Worm (Caenorhabditis elegans) whole organism, mixed stage, embryonic: Measurements from ENCODE around the gene C24F3.2.

Experiments used
- M03D4.4 ChIP-seq: sonication (generic microtip); optimal IDR thresholded peaks from 2 replicates; lab custom pipeline; 2017; ENCODE audit warnings: mild to moderate bottlenecking, missing genetic modification characterization, missing compliant biosample characterization
- bed-3 ChIP-seq: fragments of 200-800 bp; sonication (Bioruptor generic); optimal IDR thresholded peaks from 3 replicates; lab custom pipeline; 2018; ENCODE audit warnings: mild to moderate bottlenecking, missing genetic modification characterization, moderate library complexity, missing compliant biosample characterization
- blmp-1 ChIP-seq: fragments of 150-350 bp; optimal IDR thresholded peaks from 2 replicates; lab custom pipeline; 2014; ENCODE audit warnings: missing biosample characterization, missing genetic modification characterization
- ceh-39 ChIP-seq: fragments of 150-350 bp; optimal IDR thresholded peaks from 2 replicates; lab custom pipeline; 2014; ENCODE audit warnings: missing biosample characterization, missing genetic modification characterization
- ceh-43 ChIP-seq: fragments of 200-800 bp; sonication (Bioruptor generic); optimal IDR thresholded peaks from 2 replicates; lab custom pipeline; 2018; ENCODE audit warnings: mild to moderate bottlenecking, missing genetic modification characterization, moderate library complexity, missing compliant biosample characterization
- ceh-83 ChIP-seq: fragments of 200-800 bp; sonication (Bioruptor generic); optimal IDR thresholded peaks from 2 replicates; lab custom pipeline; 2018; ENCODE audit warnings: mild to moderate bottlenecking, missing genetic modification characterization, missing compliant biosample characterization
- ces-1 ChIP-seq: fragments of 150-350 bp; optimal IDR thresholded peaks from 2 replicates; lab custom pipeline; 2014; ENCODE audit warnings: missing biosample characterization, missing genetic modification reagents, missing genetic modification characterization
- drap-1 ChIP-seq: fragments of 200-800 bp; sonication (Bioruptor generic); optimal IDR thresholded peaks from 3 replicates; lab custom pipeline; 2018; ENCODE audit warnings: mild to moderate bottlenecking, missing genetic modification characterization, missing compliant biosample characterization
- elt-3 ChIP-seq: fragments of 150-350 bp; optimal IDR thresholded peaks from 2 replicates; lab custom pipeline; 2014; ENCODE audit warnings: missing biosample characterization, missing genetic modification characterization
- flh-1 ChIP-seq: fragments of 200-800 bp; sonication (Bioruptor generic); optimal IDR thresholded peaks from 2 replicates; lab custom pipeline; 2018; ENCODE audit warnings: mild to moderate bottlenecking, missing genetic modification characterization, moderate library complexity, missing compliant biosample characterization
- ham-2 ChIP-seq: fragments of 200-800 bp; sonication (Bioruptor generic); optimal IDR thresholded peaks from 2 replicates; lab custom pipeline; 2018; ENCODE audit warnings: mild to moderate bottlenecking, missing genetic modification characterization, missing compliant biosample characterization
- hlh-1 ChIP-seq: fragments of 150-350 bp; optimal IDR thresholded peaks from 2 replicates; lab custom pipeline; 2014; ENCODE audit warnings: missing biosample characterization, missing genetic modification reagents, missing genetic modification characterization
- lin-13 ChIP-seq: fragments of 150-350 bp; optimal IDR thresholded peaks from 2 replicates; lab custom pipeline; 2014; ENCODE audit warnings: missing biosample characterization, missing genetic modification characterization
- lin-32 ChIP-seq: fragments of 200-800 bp; sonication (Bioruptor generic); optimal IDR thresholded peaks from 2 replicates; lab custom pipeline; 2018; ENCODE audit warnings: mild to moderate bottlenecking, missing genetic modification characterization, missing compliant biosample characterization
- mab-5 ChIP-seq: fragments of 150-350 bp; optimal IDR thresholded peaks from 2 replicates; lab custom pipeline; 2014; ENCODE audit warnings: missing biosample characterization, missing genetic modification characterization
- mls-2 ChIP-seq: sonication (generic microtip); optimal IDR thresholded peaks from 2 replicates; lab custom pipeline; 2016; ENCODE audit warnings: mild to moderate bottlenecking, missing genetic modification characterization, moderate library complexity, missing compliant biosample characterization
- nhr-12 ChIP-seq: fragments of 150-350 bp; optimal IDR thresholded peaks from 2 replicates; lab custom pipeline; 2014; ENCODE audit warnings: missing biosample characterization, missing genetic modification characterization
- nhr-28 ChIP-seq: fragments of 150-350 bp; optimal IDR thresholded peaks from 2 replicates; lab custom pipeline; 2014; ENCODE audit warnings: missing biosample characterization, missing genetic modification characterization
- pha-4 ChIP-seq: fragments of 150-350 bp; optimal IDR thresholded peaks from 2 replicates; lab custom pipeline; 2018; ENCODE audit warnings: missing biosample characterization, missing genetic modification reagents, missing genetic modification characterization
- sem-2 ChIP-seq: fragments of 200-800 bp; sonication (Bioruptor generic); optimal IDR thresholded peaks from 2 replicates; lab custom pipeline; 2018; ENCODE audit warnings: mild to moderate bottlenecking, missing genetic modification characterization, missing compliant biosample characterization
- snpc-4 ChIP-seq: fragments of 150-350 bp; optimal IDR thresholded peaks from 2 replicates; lab custom pipeline; 2014; ENCODE audit warnings: missing biosample characterization, missing genetic modification characterization
- sptf-1 ChIP-seq: sonication (generic microtip); optimal IDR thresholded peaks from 2 replicates; lab custom pipeline; 2017; ENCODE audit warnings: mild to moderate bottlenecking, missing genetic modification characterization, moderate library complexity, missing compliant biosample characterization
- tbx-8 ChIP-seq: fragments of 200-800 bp; sonication (Bioruptor generic); optimal IDR thresholded peaks from 2 replicates; lab custom pipeline; 2018; ENCODE audit warnings: mild to moderate bottlenecking, missing genetic modification characterization, moderate library complexity, missing compliant biosample characterization
- unc-120 ChIP-seq: sonication (generic microtip); optimal IDR thresholded peaks from 2 replicates; lab custom pipeline; 2017; ENCODE audit warnings: missing genetic modification characterization, missing compliant biosample characterization; ENCODE audit not compliant: poor library complexity, severe bottlenecking
- unc-39 ChIP-seq: fragments of 150-350 bp; optimal IDR thresholded peaks from 2 replicates; lab custom pipeline; 2014; ENCODE audit warnings: missing biosample characterization, missing genetic modification characterization
- unc-62 ChIP-seq: fragments of 150-350 bp; optimal IDR thresholded peaks from 2 replicates; lab custom pipeline; 2014; ENCODE audit warnings: missing biosample characterization, missing genetic modification reagents, missing genetic modification characterization
- zip-8 ChIP-seq: fragments of 150-350 bp; optimal IDR thresholded peaks from 2 replicates; lab custom pipeline; 2014; ENCODE audit warnings: missing biosample characterization, missing genetic modification characterization
- ztf-11 ChIP-seq: fragments of 150-350 bp; optimal IDR thresholded peaks from 2 replicates; lab custom pipeline; 2014; ENCODE audit warnings: missing biosample characterization, missing genetic modification characterization

The C24F3.2 gene

DNA sequence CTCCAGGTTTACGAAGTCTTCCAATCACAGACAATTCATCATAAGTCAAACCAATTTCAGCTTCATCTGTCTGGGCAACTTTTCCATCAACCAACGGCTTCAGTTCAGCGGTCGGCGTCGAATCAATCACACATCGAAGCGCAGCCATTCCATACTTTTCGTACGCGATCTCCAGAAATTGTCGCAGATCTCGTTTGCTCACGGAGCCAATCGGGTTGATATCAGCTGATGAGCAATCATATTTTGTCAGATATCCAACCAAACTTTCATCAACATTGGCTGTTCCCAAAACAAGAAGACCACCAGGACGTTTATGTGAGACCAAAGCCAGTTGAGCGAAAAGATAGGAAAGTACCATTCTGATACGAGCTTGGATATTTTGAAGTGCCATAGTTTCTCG lies 6.9 kb upstream of the C24F3.2 start:
- no peak for TF ChIP-seq nhr-28 (tag; lab: Kevin White, UChicago)
- no peak for TF ChIP-seq elt-3 (tag; lab: Kevin White, UChicago)
- TF ChIP-seq mab-5: no peak
- no peak for TF ChIP-seq hlh-1
- no peak for TF ChIP-seq blmp-1 (tag; lab: Kevin White, UChicago)
- TF ChIP-seq drap-1 (GFP tag; lab: Kevin White, UChicago): no peak
- no peak for TF ChIP-seq unc-62 (GFP tag; lab: Kevin White, UChicago)
- TF ChIP-seq ces-1 (GFP tag; lab: Kevin White, UChicago): no peak
- no peak for TF ChIP-seq ztf-11 (tag; lab: Kevin White, UChicago)
- no peak for TF ChIP-seq bed-3 (GFP tag; lab: Kevin White, UChicago)
- no peak for TF ChIP-seq tbx-8 (GFP tag; lab: Kevin White, UChicago)
- no peak for TF ChIP-seq sptf-1
- TF ChIP-seq M03D4.4 (tag; lab: Kevin White, UChicago): no peak
- TF ChIP-seq ceh-39 (tag; lab: Kevin White, UChicago): no peak
- TF ChIP-seq snpc-4 (tag; lab: Kevin White, UChicago): no peak

DNA sequence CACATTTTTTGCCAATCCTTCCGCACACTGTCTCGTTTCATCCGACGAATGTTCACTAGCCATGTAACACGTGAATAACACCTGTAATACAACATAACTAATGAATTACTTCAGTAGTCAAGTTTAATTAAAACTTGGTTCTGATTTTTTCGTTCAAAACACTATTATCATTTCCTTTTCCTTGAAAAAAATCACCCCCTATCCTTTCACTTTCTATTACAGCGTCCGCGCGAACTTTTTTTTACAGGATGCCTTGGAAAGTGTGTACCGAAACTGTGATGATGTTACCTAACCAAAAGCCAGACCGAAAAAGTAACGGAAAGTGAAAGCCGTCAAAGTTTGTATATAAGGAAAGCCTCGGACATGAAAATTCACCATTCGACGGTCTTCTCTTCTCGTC lies 6.3 kb upstream of the C24F3.2 start, which contains the start of gene col-124:
Gene col-124, plus strand, starts transcription at position 374 of the 400 bp plus-strand sequence.
- TF ChIP-seq ceh-39 (tag; lab: Kevin White, UChicago) (no peak), ces-1 (GFP tag; lab: Kevin White, UChicago) (no peak), lin-32 (GFP tag; lab: Kevin White, UChicago) (no peak), tbx-8 (GFP tag; lab: Kevin White, UChicago) (no peak), unc-39 (no peak), elt-3 (tag; lab: Kevin White, UChicago) (no peak), drap-1 (GFP tag; lab: Kevin White, UChicago) (no peak), sptf-1 (no peak), ham-2 (GFP tag; lab: Kevin White, UChicago) (no peak), nhr-12 (tag; lab: Kevin White, UChicago) (no peak), unc-62 (GFP tag; lab: Kevin White, UChicago) (no peak), sem-2 (GFP tag; lab: Kevin White, UChicago) (no peak)

DNA sequence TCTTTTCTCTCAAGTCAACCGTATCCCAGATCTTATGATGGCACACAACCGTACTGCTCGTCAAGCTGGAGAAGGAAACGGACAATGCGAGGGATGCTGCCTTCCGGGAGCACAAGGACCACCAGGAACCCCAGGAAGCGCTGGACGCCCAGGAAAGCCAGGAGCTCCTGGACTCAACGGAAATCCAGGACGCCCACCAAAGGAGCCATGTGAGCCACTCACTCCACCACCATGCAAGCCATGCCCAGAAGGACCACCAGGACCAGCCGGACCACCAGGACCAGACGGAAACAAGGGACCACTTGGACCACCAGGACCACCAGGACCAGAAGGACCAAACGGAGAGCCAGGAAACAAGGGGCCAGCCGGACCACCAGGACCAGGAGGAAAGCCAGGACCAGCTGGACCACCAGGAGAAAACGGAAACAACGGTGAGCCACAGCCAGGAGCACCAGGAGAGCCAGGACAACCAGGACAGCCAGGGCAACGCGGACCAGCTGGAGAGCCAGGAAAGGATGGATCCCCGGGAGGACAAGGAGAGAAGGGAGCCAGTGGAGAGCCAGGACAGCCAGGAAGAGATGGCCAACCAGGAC lies 5.5 kb upstream of the C24F3.2 start:
- no peak for TF ChIP-seq unc-39

DNA sequence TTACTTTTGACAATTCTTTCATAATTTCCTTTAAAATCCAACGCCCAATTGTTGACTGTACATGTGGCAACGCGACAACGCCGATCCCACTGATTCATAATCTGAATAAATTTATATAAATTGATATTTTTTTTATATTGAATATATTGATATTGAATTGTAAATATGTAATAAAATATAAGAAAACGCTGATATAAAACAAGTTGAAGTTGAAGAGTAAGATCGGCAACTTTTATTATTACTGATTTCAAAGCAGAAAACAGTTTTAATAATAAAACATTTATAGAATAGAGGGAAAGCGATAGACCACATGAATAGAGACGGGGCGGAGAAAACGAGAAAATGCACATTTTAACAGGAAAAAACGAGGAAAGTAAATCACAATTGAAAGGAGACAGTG lies 3.1 kb upstream of the C24F3.2 start, which contains the start of gene qns-1:
Gene qns-1, minus strand, starts transcription at position 101 of the 400 bp plus-strand sequence.
- TF ChIP-seq ztf-11 (tag; lab: Kevin White, UChicago): no peak
- no peak for TF ChIP-seq flh-1 (GFP tag; lab: Kevin White, UChicago)
- no peak for TF ChIP-seq ceh-43 (GFP tag; lab: Kevin White, UChicago)
- no peak for TF ChIP-seq M03D4.4 (tag; lab: Kevin White, UChicago)
- no peak for TF ChIP-seq zip-8 (tag; lab: Kevin White, UChicago)
- TF ChIP-seq nhr-28 (tag; lab: Kevin White, UChicago): no peak
- TF ChIP-seq lin-13 (tag; lab: Kevin White, UChicago): no peak
- no peak for TF ChIP-seq blmp-1 (tag; lab: Kevin White, UChicago)
- no peak for TF ChIP-seq ceh-83 (GFP tag; lab: Kevin White, UChicago)

DNA sequence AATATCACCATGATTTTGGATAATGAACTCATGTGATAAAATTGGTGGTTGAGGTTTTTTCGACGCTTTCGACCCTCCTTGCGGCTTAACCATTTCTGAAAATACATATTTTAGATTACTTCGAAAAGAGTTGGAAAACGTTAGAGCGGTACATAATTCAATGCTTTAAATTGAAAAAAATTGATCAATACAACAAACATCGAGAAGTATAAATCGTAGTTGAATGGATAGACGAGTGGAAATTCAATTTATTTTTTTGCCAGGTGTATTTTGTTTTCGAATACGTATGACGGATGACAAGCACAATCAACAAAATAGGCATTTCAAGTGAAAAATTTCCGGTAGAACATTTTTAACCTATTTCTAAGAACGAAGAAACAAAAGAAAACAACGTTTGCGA lies 1.2 kb upstream of the C24F3.2 start, which contains the start of gene tram-1:
Gene tram-1, minus strand, starts transcription at position 101 of the 400 bp plus-strand sequence.
- TF ChIP-seq nhr-28 (tag; lab: Kevin White, UChicago) (no peak), M03D4.4 (tag; lab: Kevin White, UChicago) (no peak), nhr-12 (tag; lab: Kevin White, UChicago) (no peak), ces-1 (GFP tag; lab: Kevin White, UChicago) (no peak), lin-13 (tag; lab: Kevin White, UChicago) (no peak), ztf-11 (tag; lab: Kevin White, UChicago) (no peak), pha-4 (no peak), ceh-83 (GFP tag; lab: Kevin White, UChicago) (no peak), sem-2 (GFP tag; lab: Kevin White, UChicago) (no peak), unc-120 (tag; lab: Kevin White, UChicago) (no peak), ham-2 (GFP tag; lab: Kevin White, UChicago) (no peak), bed-3 (GFP tag; lab: Kevin White, UChicago) (no peak), unc-39 (no peak), ceh-43 (GFP tag; lab: Kevin White, UChicago) (no peak), mls-2 (tag; lab: Kevin White, UChicago) (no peak), sptf-1 (no peak), tbx-8 (GFP tag; lab: Kevin White, UChicago) (no peak), hlh-1 (no peak)
